Worm (Caenorhabditis elegans) whole organism, L4 larva: ENCODE measurements around the gene tmem-138.

Experiments used
- ceh-28 ChIP-seq: fragments of 150-350 bp; optimal IDR thresholded peaks from 2 replicates; lab custom pipeline; 2014; ENCODE audit warnings: missing biosample characterization, missing genetic modification reagents, missing genetic modification characterization
- fkh-10 ChIP-seq: fragments of 150-350 bp; optimal IDR thresholded peaks from 2 replicates; lab custom pipeline; 2014; ENCODE audit warnings: missing biosample characterization, missing genetic modification reagents, missing genetic modification characterization
- hlh-11 ChIP-seq: fragments of 200-800 bp; sonication (Bioruptor generic); optimal IDR thresholded peaks from 2 replicates; lab custom pipeline; 2018; ENCODE audit warnings: mild to moderate bottlenecking, missing genetic modification characterization, missing compliant biosample characterization
- php-3 ChIP-seq: fragments of 200-800 bp; sonication (Bioruptor generic); IDR thresholded peaks from 2 replicates; pipeline ENCODE4 v1.3.6; 2022; ENCODE audit warnings: missing genetic modification reagents, missing genetic modification characterization, missing compliant biosample characterization
- zip-11 ChIP-seq: fragments of 200-800 bp; sonication (Bioruptor generic); IDR thresholded peaks from 2 replicates; pipeline ENCODE4 v1.3.6; 2022; ENCODE audit warnings: missing genetic modification characterization, missing compliant biosample characterization
- zip-2 ChIP-seq: fragments of 150-350 bp; optimal IDR thresholded peaks from 2 replicates; lab custom pipeline; 2014; ENCODE audit warnings: missing biosample characterization, missing genetic modification characterization

DNA sequence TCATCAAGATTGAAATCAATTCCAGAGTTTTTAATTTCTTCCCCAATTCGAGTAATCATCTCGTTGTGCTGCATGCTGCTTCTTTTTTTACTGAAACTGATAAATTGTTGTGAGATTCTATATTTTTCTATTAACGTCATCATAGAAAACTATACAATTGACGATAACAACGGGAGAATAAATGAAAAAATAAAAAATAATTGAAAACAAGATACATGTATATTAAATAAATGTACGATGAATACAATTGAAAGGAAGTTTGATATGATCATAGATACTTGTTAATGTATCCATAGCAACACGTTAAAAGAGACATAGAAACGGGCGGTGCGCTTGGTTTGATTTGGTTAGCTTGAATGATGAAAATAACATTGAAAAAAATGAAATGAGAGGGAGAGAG lies 33.3 kb downstream of the tmem-138 start, which contains the start of gene T05C12.8:
- TF ChIP-seq php-3 (GFP tag; lab: Robert Waterston, UW): no peak
- no peak for TF ChIP-seq ceh-28 (tag; lab: Kevin White, UChicago)
- TF ChIP-seq fkh-10 (GFP tag; lab: Kevin White, UChicago): no peak
- TF ChIP-seq zip-2 (tag; lab: Kevin White, UChicago): no peak
- TF ChIP-seq hlh-11 (tag; lab: Kevin White, UChicago): no peak
- no peak for TF ChIP-seq zip-11 (GFP tag; lab: Robert Waterston, UW)
